Worm (Caenorhabditis elegans): ENCODE measurements around the gene Y116A8B.4.

DNA sequence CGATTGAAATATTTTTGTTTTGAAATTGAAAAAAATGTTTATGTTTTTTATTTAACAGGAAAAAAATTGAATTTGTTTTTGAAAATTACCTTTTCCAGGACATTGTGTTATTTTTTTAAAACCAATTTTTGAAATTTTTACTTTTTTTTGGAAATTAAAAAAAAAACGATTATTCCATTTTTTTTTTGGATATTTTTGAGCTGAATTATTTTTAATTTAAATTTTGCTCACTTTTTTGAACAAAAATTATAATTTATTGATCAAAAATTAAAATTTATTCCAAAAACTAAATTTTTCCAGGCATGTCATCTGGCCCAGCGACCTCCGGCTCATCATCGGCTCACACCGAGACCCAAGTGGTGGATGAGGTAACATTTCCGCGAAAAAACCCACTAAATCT, 31.4 kb downstream of the Y116A8B.4 start, which contains the start of gene gtf-2E1:
- TF ChIP-seq ZK185.1 (tag; optimal IDR thresholded peaks at IDR 0.05; ENCODE audit: poor library complexity, severe bottlenecking) (no peak), aptf-3 (GFP tag; IDR thresholded peaks at IDR 0.05) (no peak), gei-17 (GFP tag; optimal IDR thresholded peaks at IDR 0.05) (no peak), attf-5 (GFP tag; optimal IDR thresholded peaks at IDR 0.05) (no peak), akir-1 (GFP tag; optimal IDR thresholded peaks at IDR 0.05) (no peak), pha-4 (tag; optimal IDR thresholded peaks at IDR 0.05) (no peak), C17E4.6 (GFP tag; IDR thresholded peaks at IDR 0.05) (no peak), unc-62 (GFP tag; optimal IDR thresholded peaks at IDR 0.05) (no peak), C06A6.2 (GFP tag; conservative IDR thresholded peaks at IDR 0.05) (no peak), nhr-90 (tag; optimal IDR thresholded peaks at IDR 0.05) (no peak), F57C9.4 (tag; optimal IDR thresholded peaks at IDR 0.05) (no peak), ama-1 (optimal IDR thresholded peaks at IDR 0.05) (no peak), ama-1 (GFP tag; optimal IDR thresholded peaks at IDR 0.05) (no peak), egl-18 (GFP tag; IDR thresholded peaks at IDR 0.05) (no peak)

Data from whole organism, young adult.